Worm (Caenorhabditis elegans) whole organism, early embryonic: ENCODE results near the gene tbx-2.

Experiments used
- B0310.2 ChIP-seq: sonication (generic microtip); optimal IDR thresholded peaks from 2 replicates; lab custom pipeline; 2016; ENCODE audit warnings: mild to moderate bottlenecking, missing genetic modification characterization, missing compliant biosample characterization
- F13C5.2 ChIP-seq: sonication (generic microtip); optimal IDR thresholded peaks from 2 replicates; lab custom pipeline; 2017; ENCODE audit warnings: mild to moderate bottlenecking, missing genetic modification characterization, inconsistent platforms, missing compliant biosample characterization
- aly-1 ChIP-seq: sonication (generic microtip); optimal IDR thresholded peaks from 2 replicates; lab custom pipeline; 2016; ENCODE audit warnings: missing genetic modification characterization, missing compliant biosample characterization
- ama-1 ChIP-seq: fragments of 150-350 bp; optimal IDR thresholded peaks from 2 replicates; lab custom pipeline; 2014
- ceh-13 ChIP-seq: fragments of 200-800 bp; sonication (Bioruptor generic); optimal IDR thresholded peaks from 2 replicates; lab custom pipeline; 2018; ENCODE audit warnings: mild to moderate bottlenecking, missing genetic modification characterization, missing compliant biosample characterization
- ceh-36 ChIP-seq: sonication (generic microtip); optimal IDR thresholded peaks from 2 replicates; lab custom pipeline; 2016; ENCODE audit warnings: missing genetic modification characterization, inconsistent platforms, missing compliant biosample characterization
- flt-1 ChIP-seq: fragments of 200-800 bp; sonication (Bioruptor generic); IDR thresholded peaks from 2 replicates; pipeline ENCODE4 v1.3.6; 2022; ENCODE audit warnings: missing genetic modification characterization, missing compliant biosample characterization
- hmg-4 ChIP-seq: fragments of 200-800 bp; sonication (Bioruptor generic); optimal IDR thresholded peaks from 2 replicates; lab custom pipeline; 2018; ENCODE audit warnings: mild to moderate bottlenecking, missing genetic modification characterization, missing compliant biosample characterization
- scrt-1 ChIP-seq: fragments of 200-800 bp; sonication (Bioruptor generic); IDR thresholded peaks from 2 replicates; pipeline ENCODE4 v1.3.6; 2022; ENCODE audit warnings: missing genetic modification characterization, missing compliant biosample characterization
- sea-1 ChIP-seq: fragments of 200-800 bp; sonication (Bioruptor generic); conservative IDR thresholded peaks from 2 replicates; pipeline ENCODE4 v1.3.6; 2022; ENCODE audit warnings: missing genetic modification characterization, missing compliant biosample characterization
- tra-4 ChIP-seq: sonication (generic microtip); optimal IDR thresholded peaks from 2 replicates; lab custom pipeline; 2017; ENCODE audit warnings: missing genetic modification characterization, missing compliant biosample characterization

ce11 chrIII:5145874-5146273, 9.8 kb upstream of the tbx-2 start:
- TF ChIP-seq sea-1 (GFP tag; lab: Robert Waterston, UW): no peak
- TF ChIP-seq ama-1 (lab: Kevin White, UChicago): no peak
- TF ChIP-seq flt-1 (GFP tag; lab: Robert Waterston, UW): no peak
- no peak for TF ChIP-seq ceh-13 (GFP tag; lab: Kevin White, UChicago)
- TF ChIP-seq B0310.2 (tag; lab: Kevin White, UChicago): no peak
- no peak for TF ChIP-seq tra-4 (tag; lab: Kevin White, UChicago)
- no peak for TF ChIP-seq aly-1
- TF ChIP-seq scrt-1: no peak
- no peak for TF ChIP-seq ceh-36
- TF ChIP-seq F13C5.2: no peak
- TF ChIP-seq hmg-4 (GFP tag; lab: Kevin White, UChicago): no peak
